Worm (Caenorhabditis elegans) whole organism, L2 larva: ENCODE data around the gene F36H12.4.
"Not testable (repeated sequence)": the region's sequence is repeated elsewhere in the genome, so short reads cannot be mapped to it uniquely, and the experiment has no call there.

Source experiments
- ZK546.5 ChIP-seq: sonication (generic microtip); optimal IDR thresholded peaks from 2 replicates; lab custom pipeline; 2017; ENCODE audit warnings: missing biosample characterization, missing genetic modification characterization
- elt-1 ChIP-seq: fragments of 150-350 bp; optimal IDR thresholded peaks from 2 replicates; lab custom pipeline; 2014; ENCODE audit warnings: missing biosample characterization, missing genetic modification characterization
- elt-3 ChIP-seq: sonication (generic microtip); optimal IDR thresholded peaks from 2 replicates; lab custom pipeline; 2017; ENCODE audit warnings: missing biosample characterization, missing genetic modification characterization
- mbf-1 ChIP-seq: sonication (generic microtip); optimal IDR thresholded peaks from 2 replicates; lab custom pipeline; 2017; ENCODE audit warnings: missing biosample characterization, missing genetic modification characterization
- nhr-12 ChIP-seq: fragments of 150-350 bp; optimal IDR thresholded peaks from 2 replicates; lab custom pipeline; 2014; ENCODE audit warnings: missing biosample characterization, missing genetic modification characterization
- unc-55 ChIP-seq: fragments of 150-350 bp; sonication (generic microtip); optimal IDR thresholded peaks from 3 replicates; lab custom pipeline; 2014; ENCODE audit warnings: missing biosample characterization, missing genetic modification reagents, missing genetic modification characterization

DNA sequence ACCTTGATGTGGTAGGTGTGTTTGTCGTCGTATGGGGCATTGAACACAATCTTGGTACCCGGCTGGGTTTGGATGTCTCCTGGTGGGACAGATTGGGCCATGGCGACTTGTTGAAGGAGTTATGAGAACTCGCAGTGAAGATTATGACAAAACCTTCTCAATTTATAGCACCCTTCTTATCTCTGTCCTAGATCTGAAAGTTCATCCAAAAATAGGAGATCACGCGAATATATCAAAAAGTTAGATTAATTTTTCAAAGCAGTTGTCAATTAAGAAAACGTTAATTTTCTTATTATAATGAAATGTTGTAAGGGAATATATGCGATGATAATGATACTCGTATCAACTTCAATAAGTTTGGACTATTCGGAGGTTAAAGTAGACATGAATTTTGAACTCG, 26.3 kb downstream of the F36H12.4 start, which contains the start of gene msp-51:
- TF ChIP-seq unc-55 (GFP tag; lab: Kevin White, UChicago); nhr-12; mbf-1 (tag; lab: Kevin White, UChicago); elt-3 (tag; lab: Kevin White, UChicago); elt-1 (tag; lab: Kevin White, UChicago); ZK546.5: not testable (repeated sequence)
